Worm (Caenorhabditis elegans): ENCODE data around the gene unc-43.

unc-43 gene

ce11 chrIV:10288575-10288974 is 61.4 kb downstream of the unc-43 start:
- TF ChIP-seq egl-27 (tag; optimal IDR thresholded peaks at IDR 0.05) (no peak), ceh-28 (tag; optimal IDR thresholded peaks at IDR 0.05) (no peak), nhr-76 (tag; optimal IDR thresholded peaks at IDR 0.05) (no peak), nhr-23 (tag; optimal IDR thresholded peaks at IDR 0.05) (no peak), mdl-1 (tag; optimal IDR thresholded peaks at IDR 0.05) (no peak), pha-4 (tag; optimal IDR thresholded peaks at IDR 0.05) (no peak), nfya-1 (tag; optimal IDR thresholded peaks at IDR 0.05; ENCODE audit: insufficient read depth) (no peak), tbx-2 (tag; optimal IDR thresholded peaks at IDR 0.05) (no peak)

- no peak for TF ChIP-seq ztf-4 (tag; optimal IDR thresholded peaks at IDR 0.05)
- TF ChIP-seq mdl-1 (tag; optimal IDR thresholded peaks at IDR 0.05): no peak
- TF ChIP-seq hmg-11 (tag; optimal IDR thresholded peaks at IDR 0.05): no peak
- no peak for TF ChIP-seq R02D3.7 (tag; optimal IDR thresholded peaks at IDR 0.05)
- no peak for TF ChIP-seq ceh-82 (tag; optimal IDR thresholded peaks at IDR 0.05)
- TF ChIP-seq nhr-28 (tag; optimal IDR thresholded peaks at IDR 0.05): no peak
These were observed 63.4 kb downstream of the unc-43 start, which contains the start of gene ebax-1 for ce11 chrIV:10286655-10287054. TSS of gene ebax-1 (plus strand) at chrIV:10286955.

- TF ChIP-seq fos-1 (tag; optimal IDR thresholded peaks at IDR 0.05): no peak
These were observed 64.7 kb downstream of the unc-43 start for ce11 chrIV:10285328-10285727.

ce11 chrIV:10284194-10284910 is 65.7 kb downstream of the unc-43 start, which contains the start of gene rad-51:
TSS of gene rad-51 (minus strand) at chrIV:10284244.
- TF ChIP-seq pha-4 (tag; optimal IDR thresholded peaks at IDR 0.05) (peak; percentile 88), nhr-12 (tag; optimal IDR thresholded peaks at IDR 0.05) (no peak), pqm-1 (tag; optimal IDR thresholded peaks at IDR 0.05) (peak; percentile 29), nfya-1 (tag; optimal IDR thresholded peaks at IDR 0.05; ENCODE audit: insufficient read depth) (peak; percentile 86), hmg-11 (tag; optimal IDR thresholded peaks at IDR 0.05) (peak; percentile 88), lin-39 (tag; optimal IDR thresholded peaks at IDR 0.05) (peak; percentile 37), fkh-2 (tag; optimal IDR thresholded peaks at IDR 0.05) (no peak), snpc-4 (tag; optimal IDR thresholded peaks at IDR 0.05) (peak; percentile 73), elt-2 (tag; optimal IDR thresholded peaks at IDR 0.05) (peak; percentile 54), lin-15B (tag; optimal IDR thresholded peaks at IDR 0.05) (peak; percentile 85), eor-1 (tag; optimal IDR thresholded peaks at IDR 0.05) (no peak), nhr-25 (tag; optimal IDR thresholded peaks at IDR 0.05) (peak; percentile 68), nhr-23 (tag; optimal IDR thresholded peaks at IDR 0.05) (peak; percentile 33), egl-27 (tag; optimal IDR thresholded peaks at IDR 0.05) (peak; percentile 9), lsy-12 (tag; optimal IDR thresholded peaks at IDR 0.05) (peak; percentile 5)

ce11 chrIV:10281482-10281881 is 68.5 kb downstream of the unc-43 start, which contains the start of gene thk-1:
TSS of gene thk-1 (minus strand) at chrIV:10281582.
- TF ChIP-seq elt-2 (tag; optimal IDR thresholded peaks at IDR 0.05): peak; percentile 42
- peak; percentile 15 for TF ChIP-seq pqm-1 (tag; optimal IDR thresholded peaks at IDR 0.05)
- TF ChIP-seq unc-62 (GFP tag; optimal IDR thresholded peaks at IDR 0.05): no peak
- TF ChIP-seq nhr-25 (tag; optimal IDR thresholded peaks at IDR 0.05): no peak
- no peak for TF ChIP-seq nhr-23 (tag; optimal IDR thresholded peaks at IDR 0.05)
- no peak for TF ChIP-seq lin-15B (tag; optimal IDR thresholded peaks at IDR 0.05)
- TF ChIP-seq mdl-1 (tag; optimal IDR thresholded peaks at IDR 0.05): no peak
- no peak for TF ChIP-seq nfya-1 (tag; optimal IDR thresholded peaks at IDR 0.05; ENCODE audit: insufficient read depth)

- TF ChIP-seq mml-1 (tag; optimal IDR thresholded peaks at IDR 0.05) (no peak), sea-2 (GFP tag; optimal IDR thresholded peaks at IDR 0.05) (no peak), R02D3.7 (tag; optimal IDR thresholded peaks at IDR 0.05) (no peak), nhr-28 (tag; optimal IDR thresholded peaks at IDR 0.05) (no peak), lin-15B (tag; optimal IDR thresholded peaks at IDR 0.05) (no peak), ceh-9 (tag; optimal IDR thresholded peaks at IDR 0.05) (no peak), ama-1 (optimal IDR thresholded peaks at IDR 0.05) (no peak), skn-1 (tag; optimal IDR thresholded peaks at IDR 0.05) (no peak)
These were observed 72.3 kb downstream of the unc-43 start, which contains the start of gene Y43C5A.4 for ce11 chrIV:10277716-10278115. TSS of gene Y43C5A.4 (plus strand) at chrIV:10278016.
